Worm (Caenorhabditis elegans) whole organism, L4 larva: ENCODE measurements around the gene C17C3.24.

ENCODE experiments used
- D1046.2 ChIP-seq: fragments of 200-800 bp; sonication (Bioruptor generic); IDR thresholded peaks from 2 replicates; pipeline ENCODE4 v1.3.6; 2022; ENCODE audit warnings: missing genetic modification characterization, missing compliant biosample characterization
- F10B5.3 ChIP-seq: sonication (generic microtip); optimal IDR thresholded peaks from 2 replicates; lab custom pipeline; 2016; ENCODE audit warnings: mild to moderate bottlenecking, missing genetic modification characterization, missing compliant biosample characterization
- F26F4.8 ChIP-seq: fragments of 200-800 bp; sonication (Bioruptor generic); conservative IDR thresholded peaks from 2 replicates; pipeline ENCODE4 v1.3.6; 2022; ENCODE audit warnings: missing genetic modification characterization, missing compliant biosample characterization
- F44E2.7 ChIP-seq: fragments of 200-800 bp; sonication (Bioruptor generic); IDR thresholded peaks from 2 replicates; pipeline ENCODE4 v2.1.2; 2022; ENCODE audit warnings: missing genetic modification characterization, missing compliant biosample characterization
- F49E8.2 ChIP-seq: sonication (generic microtip); optimal IDR thresholded peaks from 2 replicates; lab custom pipeline; 2016; ENCODE audit warnings: missing compliant biosample characterization, mild to moderate bottlenecking, missing genetic modification characterization, borderline replicate concordance
- T20F7.1 ChIP-seq: fragments of 200-800 bp; sonication (Bioruptor generic); optimal IDR thresholded peaks from 2 replicates; lab custom pipeline; 2018; ENCODE audit warnings: mild to moderate bottlenecking, missing genetic modification characterization, missing compliant biosample characterization
- T26A8.4 ChIP-seq: fragments of 200-800 bp; sonication (Bioruptor generic); IDR thresholded peaks from 2 replicates; pipeline ENCODE4 v1.3.6; 2022; ENCODE audit warnings: missing genetic modification characterization, missing compliant biosample characterization
- Y105C5A.15 ChIP-seq: fragments of 200-800 bp; sonication (Bioruptor generic); IDR thresholded peaks from 2 replicates; pipeline ENCODE4 v1.3.6; 2022; ENCODE audit warnings: missing genetic modification characterization, missing compliant biosample characterization
- Y48G9A.11 ChIP-seq: fragments of 200-800 bp; sonication (Bioruptor generic); IDR thresholded peaks from 2 replicates; pipeline ENCODE4 v1.3.6; 2022; ENCODE audit warnings: missing genetic modification reagents, missing genetic modification characterization, missing compliant biosample characterization
- Y5F2A.4 ChIP-seq: fragments of 200-800 bp; sonication (Bioruptor generic); optimal IDR thresholded peaks from 2 replicates; lab custom pipeline; 2018; ENCODE audit warnings: mild to moderate bottlenecking, missing genetic modification characterization, missing compliant biosample characterization
- aly-2 ChIP-seq: sonication (generic microtip); optimal IDR thresholded peaks from 2 replicates; lab custom pipeline; 2018; ENCODE audit warnings: missing biosample characterization, missing genetic modification characterization
- ama-1 ChIP-seq: fragments of 150-350 bp; optimal IDR thresholded peaks from 2 replicates; lab custom pipeline; 2014; ENCODE audit warnings: inconsistent platforms, mixed read lengths
- attf-4 ChIP-seq: sonication (generic microtip); optimal IDR thresholded peaks from 3 replicates; lab custom pipeline; 2017; ENCODE audit warnings: missing biosample characterization, missing genetic modification characterization
- ceh-32 ChIP-seq: sonication (generic microtip); optimal IDR thresholded peaks from 2 replicates; lab custom pipeline; 2016; ENCODE audit warnings: mild to moderate bottlenecking, missing genetic modification characterization, missing compliant biosample characterization; ENCODE audit not compliant: poor library complexity
- ceh-44 ChIP-seq: fragments of 200-800 bp; sonication (Bioruptor generic); IDR thresholded peaks from 2 replicates; pipeline ENCODE4 v1.3.6; 2022; ENCODE audit warnings: missing genetic modification reagents, missing genetic modification characterization, missing compliant biosample characterization
- ctbp-1 ChIP-seq: fragments of 200-800 bp; sonication (Bioruptor generic); IDR thresholded peaks from 2 replicates; pipeline ENCODE4 v1.3.6; 2022; ENCODE audit warnings: missing genetic modification reagents, missing genetic modification characterization, missing compliant biosample characterization
- daf-8 ChIP-seq: fragments of 200-800 bp; sonication (Bioruptor generic); IDR thresholded peaks from 2 replicates; pipeline ENCODE4 v1.3.6; 2022; ENCODE audit warnings: missing genetic modification characterization, missing compliant biosample characterization
- dmd-6 ChIP-seq: fragments of 200-800 bp; sonication (Bioruptor generic); IDR thresholded peaks from 2 replicates; pipeline ENCODE4 v1.3.6; 2022; ENCODE audit warnings: missing genetic modification reagents, missing genetic modification characterization, missing compliant biosample characterization
- dmd-8 ChIP-seq: fragments of 200-800 bp; sonication (Bioruptor generic); IDR thresholded peaks from 2 replicates; pipeline ENCODE4 v1.3.6; 2022; ENCODE audit warnings: missing genetic modification characterization, missing compliant biosample characterization
- egl-27 ChIP-seq: sonication (generic microtip); optimal IDR thresholded peaks from 3 replicates; lab custom pipeline; 2017; ENCODE audit warnings: missing biosample characterization, missing genetic modification reagents, missing genetic modification characterization
- egl-43 ChIP-seq: fragments of 200-800 bp; sonication (Bioruptor generic); IDR thresholded peaks from 2 replicates; pipeline ENCODE4 v1.3.6; 2022; ENCODE audit warnings: missing genetic modification reagents, missing genetic modification characterization, missing compliant biosample characterization
- fkh-10 ChIP-seq: fragments of 150-350 bp; optimal IDR thresholded peaks from 2 replicates; lab custom pipeline; 2014; ENCODE audit warnings: missing biosample characterization, missing genetic modification reagents, missing genetic modification characterization
- gei-8 ChIP-seq: fragments of 200-800 bp; sonication (Bioruptor generic); optimal IDR thresholded peaks from 2 replicates; lab custom pipeline; 2018; ENCODE audit warnings: mild to moderate bottlenecking, missing genetic modification characterization, missing compliant biosample characterization
- hif-1 ChIP-seq, 2 experiments: sonication (generic microtip); optimal IDR thresholded peaks; 2 replicates each; lab custom pipeline; 2016 to 2017; ENCODE audit warnings: missing compliant biosample characterization in 2 of 2, missing genetic modification characterization in 2 of 2, missing genetic modification reagents in 2 of 2, missing genotype in 2 of 2, mild to moderate bottlenecking in 1 of 2
- lin-1 ChIP-seq: fragments of 200-800 bp; sonication (Bioruptor generic); IDR thresholded peaks from 2 replicates; pipeline ENCODE4 v1.3.6; 2022; ENCODE audit warnings: missing genetic modification reagents, missing genetic modification characterization, missing compliant biosample characterization
- lin-13 ChIP-seq: fragments of 150-350 bp; optimal IDR thresholded peaks from 2 replicates; lab custom pipeline; 2014; ENCODE audit warnings: missing biosample characterization, missing genetic modification reagents, missing genetic modification characterization
- lin-15B ChIP-seq: fragments of 150-350 bp; sonication (generic microtip); optimal IDR thresholded peaks from 3 replicates; lab custom pipeline; 2014; ENCODE audit warnings: missing biosample characterization, missing genetic modification characterization
- lin-38 ChIP-seq: fragments of 200-800 bp; sonication (Bioruptor generic); IDR thresholded peaks from 2 replicates; pipeline ENCODE4 v1.3.6; 2022; ENCODE audit warnings: missing genetic modification reagents, missing genetic modification characterization, missing compliant biosample characterization
- lsy-2 ChIP-seq, 2 experiments: fragments of 150-350 bp in 1 of 2; sonication (generic microtip) in 1 of 2; optimal IDR thresholded peaks; 2 replicates each; lab custom pipeline; 2014 to 2017; ENCODE audit warnings: missing biosample characterization in 2 of 2, missing genetic modification characterization in 2 of 2
- mes-2 ChIP-seq: sonication (generic microtip); optimal IDR thresholded peaks from 2 replicates; lab custom pipeline; 2016; ENCODE audit warnings: missing genotype, mild to moderate bottlenecking, missing genetic modification characterization, missing compliant biosample characterization; ENCODE audit not compliant: poor library complexity, severe bottlenecking
- nhr-11 ChIP-seq: fragments of 150-350 bp; optimal IDR thresholded peaks from 2 replicates; lab custom pipeline; 2014; ENCODE audit warnings: missing biosample characterization, missing genetic modification characterization
- nhr-111 ChIP-seq: fragments of 200-800 bp; sonication (Bioruptor generic); optimal IDR thresholded peaks from 2 replicates; lab custom pipeline; 2018; ENCODE audit warnings: mild to moderate bottlenecking, missing genetic modification characterization, missing compliant biosample characterization
- nhr-41 ChIP-seq: fragments of 200-800 bp; sonication (Bioruptor generic); IDR thresholded peaks from 2 replicates; pipeline ENCODE4 v1.3.6; 2022; ENCODE audit warnings: missing genetic modification reagents, missing genetic modification characterization, missing compliant biosample characterization
- nhr-48 ChIP-seq: sonication (generic microtip); optimal IDR thresholded peaks from 2 replicates; lab custom pipeline; 2016; ENCODE audit warnings: mild to moderate bottlenecking, missing genetic modification characterization, missing compliant biosample characterization
- nhr-6 ChIP-seq: fragments of 150-350 bp; optimal IDR thresholded peaks from 2 replicates; lab custom pipeline; 2014; ENCODE audit warnings: missing biosample characterization, missing genetic modification characterization
- rbr-2 ChIP-seq: sonication (generic microtip); optimal IDR thresholded peaks from 2 replicates; lab custom pipeline; 2016; ENCODE audit warnings: missing genotype, missing genetic modification characterization, missing compliant biosample characterization
- set-16 ChIP-seq: fragments of 200-800 bp; sonication (Bioruptor generic); IDR thresholded peaks from 2 replicates; pipeline ENCODE4 v1.3.6; 2022; ENCODE audit warnings: missing genetic modification reagents, missing genetic modification characterization, missing compliant biosample characterization
- snpc-4 ChIP-seq: fragments of 150-350 bp; optimal IDR thresholded peaks from 2 replicates; lab custom pipeline; 2014; ENCODE audit warnings: missing biosample characterization, missing genetic modification characterization
- spr-1 ChIP-seq: sonication (generic microtip); optimal IDR thresholded peaks from 2 replicates; lab custom pipeline; 2016; ENCODE audit warnings: mild to moderate bottlenecking, missing genetic modification characterization, missing compliant biosample characterization
- spr-3 ChIP-seq: fragments of 200-800 bp; sonication (Bioruptor generic); optimal IDR thresholded peaks from 2 replicates; lab custom pipeline; 2018; ENCODE audit warnings: mild to moderate bottlenecking, missing genetic modification characterization, missing compliant biosample characterization
- unc-130 ChIP-seq: sonication (generic microtip); optimal IDR thresholded peaks from 2 replicates; lab custom pipeline; 2016; ENCODE audit warnings: missing genetic modification reagents, missing genetic modification characterization, missing compliant biosample characterization
- unc-62 ChIP-seq, 3 experiments: fragments of 150-350 bp in 1 of 3; sonication (generic microtip); optimal IDR thresholded peaks in 2 of 3; peaks in 1 of 3; 1 replicate in 1 of 3; 2 replicates in 2 of 3; lab custom pipeline; 2014 to 2017; ENCODE audit warnings: missing biosample characterization in 3 of 3, missing genetic modification characterization in 3 of 3, missing genetic modification reagents in 3 of 3, missing genotype in 1 of 3
- zag-1 ChIP-seq: fragments of 150-350 bp; optimal IDR thresholded peaks from 2 replicates; lab custom pipeline; 2014; ENCODE audit warnings: missing biosample characterization, missing genetic modification characterization
- zfp-3 ChIP-seq: fragments of 200-800 bp; sonication (Bioruptor generic); conservative IDR thresholded peaks from 2 replicates; pipeline ENCODE4 v1.3.6; 2022; ENCODE audit warnings: missing genetic modification reagents, missing genetic modification characterization, missing compliant biosample characterization
- ztf-11 ChIP-seq: fragments of 150-350 bp; optimal IDR thresholded peaks from 2 replicates; lab custom pipeline; 2014; ENCODE audit warnings: missing biosample characterization, missing genetic modification characterization
- ztf-7 ChIP-seq: fragments of 150-350 bp; optimal IDR thresholded peaks from 2 replicates; lab custom pipeline; 2014; ENCODE audit warnings: missing biosample characterization, missing genetic modification characterization

C17C3.24 gene

ce11 chrII:5512473-5513097, 29.0 kb downstream of the C17C3.24 start (continued):
- TF ChIP-seq T26A8.4 (GFP tag; lab: Robert Waterston, UW), result no peak
- no peak for TF ChIP-seq egl-27 (tag; lab: Kevin White, UChicago)
- TF ChIP-seq lin-13, result no peak
- no peak for TF ChIP-seq ceh-32 (tag; lab: Kevin White, UChicago)
- no peak for TF ChIP-seq snpc-4 (tag; lab: Kevin White, UChicago)
- no peak for TF ChIP-seq ceh-44 (GFP tag; lab: Robert Waterston, UW)
- TF ChIP-seq attf-4 (tag; lab: Kevin White, UChicago), result no peak
- no peak for TF ChIP-seq fkh-10 (GFP tag; lab: Kevin White, UChicago)
- TF ChIP-seq Y48G9A.11 (GFP tag; lab: Robert Waterston, UW), result no peak
- no peak for TF ChIP-seq spr-1 (tag; lab: Kevin White, UChicago)
- no peak for TF ChIP-seq daf-8 (GFP tag; lab: Robert Waterston, UW)
- no peak for TF ChIP-seq hif-1 (tag; optimal IDR thresholded peaks at IDR 0.05; lab: Kevin White, UChicago)

ce11 chrII:5511417-5512353, 29.9 kb downstream of the C17C3.24 start:
- TF ChIP-seq aly-2 (tag; lab: Kevin White, UChicago) (no peak), egl-43 (no peak), nhr-6 (tag; lab: Kevin White, UChicago) (no peak), ztf-7 (no peak), F26F4.8 (GFP tag; lab: Robert Waterston, UW) (no peak), dmd-8 (GFP tag; lab: Robert Waterston, UW) (no peak), zag-1 (tag; lab: Kevin White, UChicago) (no peak), Y5F2A.4 (no peak), D1046.2 (GFP tag; lab: Robert Waterston, UW) (no peak), nhr-11 (no peak), spr-3 (GFP tag; lab: Kevin White, UChicago) (no peak), zfp-3 (no peak), F10B5.3 (tag; lab: Kevin White, UChicago) (no peak), nhr-111 (GFP tag; lab: Kevin White, UChicago) (no peak), nhr-41 (GFP tag; lab: Robert Waterston, UW) (no peak), dmd-6 (GFP tag; lab: Robert Waterston, UW) (0 out of 2 replicates have a peak, but pooled peaks have one; percentile 14), ztf-11 (tag; lab: Kevin White, UChicago) (no peak), set-16 (GFP tag; lab: Robert Waterston, UW) (no peak), mes-2 (tag; lab: Kevin White, UChicago) (peak; percentile 80), hif-1 (tag; optimal IDR thresholded peaks at IDR 0.05; lab: Kevin White, UChicago) (peak in 1 of 2 experiments; percentile 28), gei-8 (no peak), nhr-48 (tag; lab: Kevin White, UChicago) (no peak), unc-62 (GFP tag; optimal IDR thresholded peaks at IDR 0.05 in 1 of 2; lab: Kevin White, UChicago) (peak in 1 of 2 experiments; percentile 53), unc-62 (tag; optimal IDR thresholded peaks at IDR 0.05; lab: Kevin White, UChicago) (no peak), Y48G9A.11 (GFP tag; lab: Robert Waterston, UW) (peak; percentile 55; the same call in 1 of the 2 replicates), unc-130 (GFP tag; lab: Kevin White, UChicago) (peak; percentile 72), lin-38 (GFP tag; lab: Robert Waterston, UW) (no peak), T20F7.1 (GFP tag; lab: Kevin White, UChicago) (no peak), lin-1 (GFP tag; lab: Robert Waterston, UW) (no peak), ctbp-1 (GFP tag; lab: Robert Waterston, UW) (no peak), Y105C5A.15 (GFP tag; lab: Robert Waterston, UW) (no peak), lin-15B (tag; lab: Kevin White, UChicago) (no peak), F49E8.2 (tag; lab: Kevin White, UChicago) (peak; percentile 43), F44E2.7 (GFP tag; lab: Robert Waterston, UW) (no peak), rbr-2 (tag; lab: Kevin White, UChicago) (peak; percentile 2), egl-27 (tag; lab: Kevin White, UChicago) (no peak), fkh-10 (GFP tag; lab: Kevin White, UChicago) (no peak), lsy-2 (tag; optimal IDR thresholded peaks at IDR 0.05; lab: Kevin White, UChicago) (peak in 1 of 2 experiments; percentile 13), ama-1 (lab: Kevin White, UChicago) (no peak)
